Worm (Caenorhabditis elegans): Measurements from ENCODE around the gene ttr-22.

The ttr-22 gene

ce11 chrV:12199474-12199873, 41.8 kb upstream of the ttr-22 start:
- TF ChIP-seq hmbx-1 (tag; optimal IDR thresholded peaks at IDR 0.05) (no peak), sea-1 (GFP tag; conservative IDR thresholded peaks at IDR 0.05) (no peak), ama-1 (optimal IDR thresholded peaks at IDR 0.05) (no peak), tbx-37 (GFP tag; conservative IDR thresholded peaks at IDR 0.05) (no peak), flt-1 (GFP tag; IDR thresholded peaks at IDR 0.05) (no peak), ets-7 (tag; optimal IDR thresholded peaks at IDR 0.05) (no peak), B0310.2 (tag; optimal IDR thresholded peaks at IDR 0.05) (no peak), scrt-1 (GFP tag; IDR thresholded peaks at IDR 0.05) (no peak), ceh-36 (tag; optimal IDR thresholded peaks at IDR 0.05) (no peak), aly-1 (tag; optimal IDR thresholded peaks at IDR 0.05) (no peak)

ce11 chrV:12208678-12209077, 32.5 kb upstream of the ttr-22 start:
- TF ChIP-seq tbx-37 (GFP tag; conservative IDR thresholded peaks at IDR 0.05) (no peak), aly-1 (tag; optimal IDR thresholded peaks at IDR 0.05) (no peak), F13C5.2 (tag; optimal IDR thresholded peaks at IDR 0.05) (no peak), ama-1 (optimal IDR thresholded peaks at IDR 0.05) (no peak), hmg-4 (GFP tag; optimal IDR thresholded peaks at IDR 0.05) (no peak), hnd-1 (tag; optimal IDR thresholded peaks at IDR 0.05) (no peak), tbx-11 (GFP tag; IDR thresholded peaks at IDR 0.05) (no peak), flt-1 (GFP tag; IDR thresholded peaks at IDR 0.05) (no peak)

ce11 chrV:12209951-12210350, 31.3 kb upstream of the ttr-22 start:
- TF ChIP-seq pes-1 (GFP tag; IDR thresholded peaks at IDR 0.05) (no peak), tra-4 (tag; optimal IDR thresholded peaks at IDR 0.05) (no peak), ama-1 (optimal IDR thresholded peaks at IDR 0.05) (no peak), scrt-1 (GFP tag; IDR thresholded peaks at IDR 0.05) (no peak), ets-7 (tag; optimal IDR thresholded peaks at IDR 0.05) (no peak), ceh-36 (tag; optimal IDR thresholded peaks at IDR 0.05) (no peak), hmg-4 (GFP tag; optimal IDR thresholded peaks at IDR 0.05) (no peak)

ce11 chrV:12211090-12211489, 30.1 kb upstream of the ttr-22 start:
- no peak for TF ChIP-seq hnd-1 (tag; optimal IDR thresholded peaks at IDR 0.05)
- TF ChIP-seq pes-1 (GFP tag; IDR thresholded peaks at IDR 0.05) = no peak
- no peak for TF ChIP-seq hmbx-1 (tag; optimal IDR thresholded peaks at IDR 0.05)
- no peak for TF ChIP-seq ceh-13 (GFP tag; optimal IDR thresholded peaks at IDR 0.05)
- TF ChIP-seq flt-1 (GFP tag; IDR thresholded peaks at IDR 0.05) = no peak
- no peak for TF ChIP-seq tra-4 (tag; optimal IDR thresholded peaks at IDR 0.05)

- TF ChIP-seq hmg-4 (GFP tag; optimal IDR thresholded peaks at IDR 0.05) (no peak), tra-4 (tag; optimal IDR thresholded peaks at IDR 0.05) (no peak), sea-1 (GFP tag; conservative IDR thresholded peaks at IDR 0.05) (no peak), tbx-37 (GFP tag; conservative IDR thresholded peaks at IDR 0.05) (no peak), F13C5.2 (tag; optimal IDR thresholded peaks at IDR 0.05) (no peak), hnd-1 (tag; optimal IDR thresholded peaks at IDR 0.05) (no peak), ets-7 (tag; optimal IDR thresholded peaks at IDR 0.05) (no peak), ceh-13 (GFP tag; optimal IDR thresholded peaks at IDR 0.05) (no peak), ama-1 (optimal IDR thresholded peaks at IDR 0.05) (no peak), hmbx-1 (tag; optimal IDR thresholded peaks at IDR 0.05) (no peak), ceh-36 (tag; optimal IDR thresholded peaks at IDR 0.05) (no peak), B0310.2 (tag; optimal IDR thresholded peaks at IDR 0.05) (no peak), aly-1 (tag; optimal IDR thresholded peaks at IDR 0.05) (no peak), scrt-1 (GFP tag; IDR thresholded peaks at IDR 0.05) (no peak), tbx-11 (GFP tag; IDR thresholded peaks at IDR 0.05) (no peak)
Observed at ce11 chrV:12213027-12213426, 28.2 kb upstream of the ttr-22 start, which contains the start of gene vab-8. vab-8 (plus strand) TSS chrV:12213327.

- TF ChIP-seq ceh-13 (GFP tag; optimal IDR thresholded peaks at IDR 0.05) (no peak), ceh-36 (tag; optimal IDR thresholded peaks at IDR 0.05) (no peak), tbx-11 (GFP tag; IDR thresholded peaks at IDR 0.05) (no peak), B0310.2 (tag; optimal IDR thresholded peaks at IDR 0.05) (no peak), pes-1 (GFP tag; IDR thresholded peaks at IDR 0.05) (no peak), tbx-37 (GFP tag; conservative IDR thresholded peaks at IDR 0.05) (no peak), F13C5.2 (tag; optimal IDR thresholded peaks at IDR 0.05) (no peak), tra-4 (tag; optimal IDR thresholded peaks at IDR 0.05) (no peak), hnd-1 (tag; optimal IDR thresholded peaks at IDR 0.05) (no peak), hmg-4 (GFP tag; optimal IDR thresholded peaks at IDR 0.05) (no peak), ama-1 (optimal IDR thresholded peaks at IDR 0.05) (no peak), sea-1 (GFP tag; conservative IDR thresholded peaks at IDR 0.05) (no peak), scrt-1 (GFP tag; IDR thresholded peaks at IDR 0.05) (no peak), flt-1 (GFP tag; IDR thresholded peaks at IDR 0.05) (no peak), ets-7 (tag; optimal IDR thresholded peaks at IDR 0.05) (no peak), hmbx-1 (tag; optimal IDR thresholded peaks at IDR 0.05) (no peak), aly-1 (tag; optimal IDR thresholded peaks at IDR 0.05) (no peak)
Observed at ce11 chrV:12233425-12233824, 7.8 kb upstream of the ttr-22 start.

ce11 chrV:12234293-12235004, 6.8 kb upstream of the ttr-22 start, which contains the start of gene myo-3:
myo-3 (minus strand) TSS chrV:12234343.
- TF ChIP-seq hmg-4 (GFP tag; optimal IDR thresholded peaks at IDR 0.05) (no peak), ceh-36 (tag; optimal IDR thresholded peaks at IDR 0.05) (no peak), ama-1 (optimal IDR thresholded peaks at IDR 0.05) (no peak), pes-1 (GFP tag; IDR thresholded peaks at IDR 0.05) (no peak), ceh-13 (GFP tag; optimal IDR thresholded peaks at IDR 0.05) (no peak), tra-4 (tag; optimal IDR thresholded peaks at IDR 0.05) (no peak), F13C5.2 (tag; optimal IDR thresholded peaks at IDR 0.05) (no peak), B0310.2 (tag; optimal IDR thresholded peaks at IDR 0.05) (no peak)

- TF ChIP-seq sea-1 (GFP tag; conservative IDR thresholded peaks at IDR 0.05) = no peak
- no peak for TF ChIP-seq ceh-36 (tag; optimal IDR thresholded peaks at IDR 0.05)
- TF ChIP-seq flt-1 (GFP tag; IDR thresholded peaks at IDR 0.05) = no peak
- TF ChIP-seq ets-7 (tag; optimal IDR thresholded peaks at IDR 0.05) = no peak
- TF ChIP-seq hnd-1 (tag; optimal IDR thresholded peaks at IDR 0.05) = no peak
- no peak for TF ChIP-seq ama-1 (optimal IDR thresholded peaks at IDR 0.05)
- no peak for TF ChIP-seq B0310.2 (tag; optimal IDR thresholded peaks at IDR 0.05)
- TF ChIP-seq aly-1 (tag; optimal IDR thresholded peaks at IDR 0.05) = no peak
- no peak for TF ChIP-seq pes-1 (GFP tag; IDR thresholded peaks at IDR 0.05)
- no peak for TF ChIP-seq ceh-13 (GFP tag; optimal IDR thresholded peaks at IDR 0.05)
- TF ChIP-seq hmbx-1 (tag; optimal IDR thresholded peaks at IDR 0.05) = no peak
- TF ChIP-seq tra-4 (tag; optimal IDR thresholded peaks at IDR 0.05) = no peak
- no peak for TF ChIP-seq hmg-4 (GFP tag; optimal IDR thresholded peaks at IDR 0.05)
- TF ChIP-seq tbx-37 (GFP tag; conservative IDR thresholded peaks at IDR 0.05) = no peak
- TF ChIP-seq scrt-1 (GFP tag; IDR thresholded peaks at IDR 0.05) = no peak
Observed at ce11 chrV:12235502-12235901, 5.7 kb upstream of the ttr-22 start.

All from whole organism, early embryonic.